Fruit fly (Drosophila melanogaster): ENCODE results near the gene Lasp.

Gene Lasp

dm6 chr3L:16647578-16648113, 63.8 kb downstream of the Lasp start, which contains the start of gene Abl:
TSS of gene Abl (minus strand) at chr3L:16647882.
- no peak for TF ChIP-seq N (GFP tag; optimal IDR thresholded peaks at IDR 0.05)
- TF ChIP-seq dsf (GFP tag; optimal IDR thresholded peaks at IDR 0.05; ENCODE audit: borderline replicate concordance) = peak; percentile 1
- peak; percentile 58 for TF ChIP-seq OdsH (GFP tag; optimal IDR thresholded peaks at IDR 0.05)
- peak in 1 of 2 experiments; percentile 78 for TF ChIP-seq foxo (GFP tag; optimal IDR thresholded peaks at IDR 0.05)
- peak; percentile 27 for TF ChIP-seq sv (GFP tag; optimal IDR thresholded peaks at IDR 0.05)
- TF ChIP-seq br (GFP tag; optimal IDR thresholded peaks at IDR 0.05) = peak; percentile 59
- peak; percentile 39 for TF ChIP-seq psq (GFP tag; optimal IDR thresholded peaks at IDR 0.05)
- TF ChIP-seq sage (GFP tag; optimal IDR thresholded peaks at IDR 0.05) = no peak
- TF ChIP-seq usp (GFP tag; optimal IDR thresholded peaks at IDR 0.05) = no peak
- peak; percentile 78 for TF ChIP-seq Hr83 (GFP tag; optimal IDR thresholded peaks at IDR 0.05; ENCODE audit: poor library complexity, severe bottlenecking)
- no peak for TF ChIP-seq Rel (GFP tag; optimal IDR thresholded peaks at IDR 0.05)
- TF ChIP-seq Rel (tag; optimal IDR thresholded peaks at IDR 0.05) = peak; percentile 51
- TF ChIP-seq Jra (GFP tag; optimal IDR thresholded peaks at IDR 0.05) = peak; percentile 86
- no peak for TF ChIP-seq pan (optimal IDR thresholded peaks at IDR 0.05)
- peak in 1 of 2 experiments; percentile 51 for TF ChIP-seq dl (GFP tag; optimal IDR thresholded peaks at IDR 0.05; ENCODE audit: insufficient read depth in 1 of 2, partially characterized antibody in 2 of 2)
- TF ChIP-seq rgr (GFP tag; optimal IDR thresholded peaks at IDR 0.05) = peak; percentile 80
- peak; percentile 30 for TF ChIP-seq Mio (GFP tag; optimal IDR thresholded peaks at IDR 0.05)
- TF ChIP-seq HLH106 (tag; optimal IDR thresholded peaks at IDR 0.05) = peak; percentile 46
- peak; percentile 93 for TF ChIP-seq Hnf4 (GFP tag; optimal IDR thresholded peaks at IDR 0.05)
- no peak for TF ChIP-seq Abd-B (GFP tag; optimal IDR thresholded peaks at IDR 0.05)
- TF ChIP-seq fru (GFP tag; optimal IDR thresholded peaks at IDR 0.05) = peak; percentile 72
- TF ChIP-seq jim (GFP tag; optimal IDR thresholded peaks at IDR 0.05) = peak; percentile 18
- peak; percentile 40 for TF ChIP-seq Myc (optimal IDR thresholded peaks at IDR 0.05)
- peak; percentile 24 for TF ChIP-seq dmrt93B (GFP tag; optimal IDR thresholded peaks at IDR 0.05)
- TF ChIP-seq Sp1 (GFP tag; optimal IDR thresholded peaks at IDR 0.05) = peak; percentile 60
- TF ChIP-seq Hr78 (GFP tag; optimal IDR thresholded peaks at IDR 0.05) = no peak
- TF ChIP-seq CrebA (GFP tag; optimal IDR thresholded peaks at IDR 0.05; ENCODE audit: borderline replicate concordance) = no peak
- TF ChIP-seq h (GFP tag; optimal IDR thresholded peaks at IDR 0.05) = peak; percentile 86
- peak; percentile 53 for TF ChIP-seq ey (GFP tag; optimal IDR thresholded peaks at IDR 0.05)
- peak; percentile 60 for TF ChIP-seq tai (GFP tag; optimal IDR thresholded peaks at IDR 0.05)
- TF ChIP-seq CG9705 (GFP tag; optimal IDR thresholded peaks at IDR 0.05) = peak; percentile 51
- TF ChIP-seq GATAd (GFP tag; optimal IDR thresholded peaks at IDR 0.05) = no peak
- peak; percentile 22 for TF ChIP-seq brk (GFP tag; optimal IDR thresholded peaks at IDR 0.05)
- peak; percentile 28 for TF ChIP-seq woc (GFP tag; optimal IDR thresholded peaks at IDR 0.05)

DNA sequence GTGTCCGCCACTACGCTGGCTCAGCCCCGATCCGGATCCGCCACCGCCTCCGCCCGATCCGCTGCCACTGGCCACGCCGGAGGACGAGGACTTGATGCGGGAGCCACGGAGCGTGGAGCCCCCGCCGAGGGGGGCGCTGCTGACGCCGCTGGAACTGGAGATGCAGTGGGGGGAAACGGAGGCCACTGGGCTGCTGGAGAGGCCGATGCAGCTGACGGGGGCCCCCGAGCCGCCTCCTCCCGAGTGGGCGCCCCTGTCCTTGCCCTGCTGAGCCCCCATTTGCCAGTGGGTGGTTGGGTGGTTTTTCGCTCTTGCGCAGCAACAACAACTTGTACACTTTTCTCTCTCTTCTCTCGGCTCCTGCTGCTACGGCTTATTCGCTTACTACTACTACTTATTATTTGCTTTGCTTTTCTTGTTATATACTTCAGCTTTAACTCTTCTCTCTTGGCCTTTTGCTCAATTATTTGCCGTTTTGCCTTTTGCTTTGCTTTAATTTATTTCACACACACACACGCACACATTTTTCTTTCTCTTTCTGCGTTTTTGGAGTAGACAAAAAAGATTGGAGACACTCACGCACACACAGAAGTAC, 64.5 kb downstream of the Lasp start:
- no peak for TF ChIP-seq Hnf4 (GFP tag; optimal IDR thresholded peaks at IDR 0.05)
- no peak for TF ChIP-seq CG9705 (GFP tag; optimal IDR thresholded peaks at IDR 0.05)
- TF ChIP-seq Dfd (GFP tag; optimal IDR thresholded peaks at IDR 0.05) = peak; percentile 99
- no peak for TF ChIP-seq sage (GFP tag; optimal IDR thresholded peaks at IDR 0.05)

dm6 chr3L:16645323-16645982, 66.0 kb downstream of the Lasp start:
- TF ChIP-seq brk (GFP tag; optimal IDR thresholded peaks at IDR 0.05) (no peak), GATAd (GFP tag; optimal IDR thresholded peaks at IDR 0.05) (no peak), psq (GFP tag; optimal IDR thresholded peaks at IDR 0.05) (peak; percentile 40), dmrt93B (GFP tag; optimal IDR thresholded peaks at IDR 0.05) (no peak), Jra (GFP tag; optimal IDR thresholded peaks at IDR 0.05) (no peak), ey (GFP tag; optimal IDR thresholded peaks at IDR 0.05) (no peak), jim (GFP tag; optimal IDR thresholded peaks at IDR 0.05) (no peak), Abd-B (GFP tag; optimal IDR thresholded peaks at IDR 0.05) (no peak), Dfd (GFP tag; optimal IDR thresholded peaks at IDR 0.05) (no peak)

All from whole organism, wandering third instar larva.